Worm (Caenorhabditis elegans) whole organism, midembryonic: ENCODE results near the gene vha-18.

Experiments used
- T22C8.4 ChIP-seq: fragments of 200-800 bp; sonication (Bioruptor generic); IDR thresholded peaks from 2 replicates; pipeline ENCODE4 v1.3.6; 2022; ENCODE audit warnings: missing genetic modification characterization, missing compliant biosample characterization
- cog-1 ChIP-seq: sonication (generic microtip); optimal IDR thresholded peaks from 2 replicates; lab custom pipeline; 2016; ENCODE audit warnings: missing genetic modification characterization, missing compliant biosample characterization
- ref-1 ChIP-seq: fragments of 200-800 bp; sonication (Bioruptor generic); conservative IDR thresholded peaks from 2 replicates; pipeline ENCODE4 v1.3.6; 2022; ENCODE audit warnings: missing genetic modification reagents, missing genetic modification characterization, missing compliant biosample characterization
- tab-1 ChIP-seq: fragments of 200-800 bp; sonication (Bioruptor generic); IDR thresholded peaks from 2 replicates; pipeline ENCODE4 v1.3.6; 2022; ENCODE audit warnings: missing genetic modification characterization, missing compliant biosample characterization

DNA sequence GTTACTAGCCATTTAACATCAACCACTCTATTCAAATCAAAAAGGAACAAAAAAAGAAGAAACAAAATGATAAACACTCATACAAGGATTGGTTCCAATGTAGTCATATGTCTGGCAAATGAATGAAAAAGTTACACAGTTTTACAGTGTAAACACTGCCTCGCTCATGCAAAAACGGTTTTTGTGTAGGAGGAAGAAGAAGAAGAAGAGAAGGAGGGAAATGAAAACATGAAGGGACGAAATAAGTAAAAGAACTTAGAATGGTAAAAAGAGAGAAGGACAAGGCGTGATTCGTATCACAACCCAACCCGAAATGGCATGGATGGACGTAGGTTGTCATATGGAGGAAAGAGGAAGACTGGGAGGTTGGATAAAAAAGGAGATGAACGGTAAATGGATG is 6.4 kb downstream of the vha-18 start:
- no peak for TF ChIP-seq cog-1 (tag; lab: Kevin White, UChicago)
- TF ChIP-seq ref-1 (GFP tag; lab: Robert Waterston, UW) = no peak
- no peak for TF ChIP-seq T22C8.4 (GFP tag; lab: Robert Waterston, UW)
- no peak for TF ChIP-seq tab-1
